Fruit fly (Drosophila melanogaster): ENCODE data around the gene Elys.
A peak's percentile ranks its signal among the peaks of the same experiment; 100 is the strongest.

Elys gene

DNA sequence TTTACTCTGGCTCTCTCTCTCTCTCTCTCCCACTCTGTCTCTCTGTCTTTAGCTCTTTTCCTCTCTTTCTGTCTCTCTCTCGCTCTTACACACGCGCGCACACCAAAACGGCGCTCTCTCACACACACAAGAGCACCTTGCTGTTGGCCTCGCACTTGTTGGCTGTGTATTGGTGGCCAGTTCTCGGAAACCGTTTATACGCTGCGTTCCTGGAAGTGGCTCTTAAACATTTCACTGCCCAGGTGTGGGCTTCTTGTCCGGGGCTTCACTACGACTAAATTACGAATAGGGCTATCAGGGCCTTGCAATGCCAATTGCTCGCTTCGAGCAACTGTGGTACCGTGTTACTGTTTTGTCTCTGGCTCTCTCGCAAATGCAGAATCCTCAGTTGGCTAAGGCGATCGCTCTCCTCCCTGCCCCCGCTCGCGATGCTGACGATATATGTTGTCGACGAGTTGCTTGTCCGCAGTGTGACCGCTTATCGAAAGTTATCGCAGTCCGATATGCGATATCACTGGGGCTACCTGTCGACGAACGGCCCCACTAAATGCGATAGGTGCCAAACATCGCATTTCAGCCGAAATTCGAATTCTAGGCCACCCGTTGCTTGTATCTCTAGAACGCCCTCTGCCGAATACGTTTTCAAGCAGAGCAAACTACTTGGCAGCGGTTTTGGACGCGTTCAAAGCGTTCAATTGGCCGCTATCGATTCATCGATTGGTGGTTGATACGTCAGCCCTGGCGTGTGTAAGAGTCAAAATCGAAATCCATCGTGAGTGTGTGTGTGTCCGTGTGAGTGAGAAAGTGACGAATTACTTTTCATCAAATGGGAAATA, 31.2 kb downstream of the Elys start, which contains the start of the genes dome and Ubqn (continued):
- peak; percentile 90 for TF ChIP-seq unc-4 (GFP tag; IDR thresholded peaks at IDR 0.05; ENCODE audit: partially characterized antibody)
- no peak for TF ChIP-seq sc (optimal IDR thresholded peaks at IDR 0.05)
- TF ChIP-seq sc (GFP tag; optimal IDR thresholded peaks at IDR 0.05): no peak
- TF ChIP-seq ato (GFP tag; IDR thresholded peaks at IDR 0.05; ENCODE audit: partially characterized antibody): peak; percentile 82
- no peak for TF ChIP-seq CG12744 (GFP tag; optimal IDR thresholded peaks at IDR 0.05)
- no peak for TF ChIP-seq CG10274 (GFP tag; optimal IDR thresholded peaks at IDR 0.05)
- TF ChIP-seq CG14965 (GFP tag; optimal IDR thresholded peaks at IDR 0.05; ENCODE audit: borderline replicate concordance): no peak
- no peak for TF ChIP-seq ab (GFP tag; optimal IDR thresholded peaks at IDR 0.05)
- TF ChIP-seq cato (GFP tag; optimal IDR thresholded peaks at IDR 0.05; ENCODE audit: borderline replicate concordance): no peak
- TF ChIP-seq CG13624 (GFP tag; optimal IDR thresholded peaks at IDR 0.05): peak; percentile 56
- peak; percentile 61 for TF ChIP-seq YL-1 (GFP tag; optimal IDR thresholded peaks at IDR 0.05)
- no peak for TF ChIP-seq bowl (GFP tag; IDR thresholded peaks at IDR 0.05)
- TF ChIP-seq pros (GFP tag; optimal IDR thresholded peaks at IDR 0.05): no peak
- no peak for TF ChIP-seq tx (GFP tag; optimal IDR thresholded peaks at IDR 0.05)
- peak; percentile 35 for TF ChIP-seq CG18599 (GFP tag; optimal IDR thresholded peaks at IDR 0.05)
- TF ChIP-seq esg (GFP tag; conservative IDR thresholded peaks at IDR 0.05): no peak
- TF ChIP-seq bigmax (GFP tag; optimal IDR thresholded peaks at IDR 0.05): no peak
- peak; percentile 77 for TF ChIP-seq nom (GFP tag; optimal IDR thresholded peaks at IDR 0.05)
- no peak for TF ChIP-seq CG8089 (GFP tag; optimal IDR thresholded peaks at IDR 0.05)
- TF ChIP-seq ken (GFP tag; IDR thresholded peaks at IDR 0.05): no peak
- peak; percentile 24; the same call in 1 of the 2 replicates for TF ChIP-seq chm (GFP tag; IDR thresholded peaks at IDR 0.05)
- TF ChIP-seq dm (GFP tag; optimal IDR thresholded peaks at IDR 0.05): peak; percentile 22
- TF ChIP-seq CG3065 (GFP tag; optimal IDR thresholded peaks at IDR 0.05): no peak
- TF ChIP-seq gt (GFP tag; IDR thresholded peaks at IDR 0.05): no peak
- TF ChIP-seq slbo (GFP tag; IDR thresholded peaks at IDR 0.05): no peak
- peak; percentile 24; the same call in 1 of the 2 replicates for TF ChIP-seq MBD-R2 (GFP tag; IDR thresholded peaks at IDR 0.05)
- peak in 2 of 3 experiments; percentile 41 to 100 for TF ChIP-seq Stat92E (GFP tag; optimal IDR thresholded peaks at IDR 0.05)
- no peak for TF ChIP-seq HLH54F (GFP tag; optimal IDR thresholded peaks at IDR 0.05)
- TF ChIP-seq grn (GFP tag; optimal IDR thresholded peaks at IDR 0.05): no peak
- no peak for TF ChIP-seq nerfin-1 (tag; optimal IDR thresholded peaks at IDR 0.05)
- no peak for TF ChIP-seq Lpt (GFP tag; optimal IDR thresholded peaks at IDR 0.05)
- TF ChIP-seq fd96Cb (tag; optimal IDR thresholded peaks at IDR 0.05): no peak
- no peak for TF ChIP-seq gem (tag; optimal IDR thresholded peaks at IDR 0.05)
- TF ChIP-seq CG5953 (GFP tag; IDR thresholded peaks at IDR 0.05): no peak
- peak; percentile 54 for TF ChIP-seq phol (tag; optimal IDR thresholded peaks at IDR 0.05)
- TF ChIP-seq NC2β (GFP tag; optimal IDR thresholded peaks at IDR 0.05): peak; percentile 33
- no peak for TF ChIP-seq corto (GFP tag; optimal IDR thresholded peaks at IDR 0.05)
- TF ChIP-seq lbe (GFP tag; optimal IDR thresholded peaks at IDR 0.05): peak; percentile 20
- no peak for TF ChIP-seq pb (GFP tag; optimal IDR thresholded peaks at IDR 0.05)
- no peak for TF ChIP-seq CG3407 (GFP tag; optimal IDR thresholded peaks at IDR 0.05)
- peak; percentile 37 for TF ChIP-seq CG2712 (tag; optimal IDR thresholded peaks at IDR 0.05)
- peak; percentile 18 for TF ChIP-seq scrt (GFP tag; optimal IDR thresholded peaks at IDR 0.05)
- TF ChIP-seq CG14441 (GFP tag; IDR thresholded peaks at IDR 0.05): no peak
- TF ChIP-seq seq (GFP tag; IDR thresholded peaks at IDR 0.05): no peak
- TF ChIP-seq Sry-δ (GFP tag; optimal IDR thresholded peaks at IDR 0.05): peak; percentile 93
- peak; percentile 45 for TF ChIP-seq D (optimal IDR thresholded peaks at IDR 0.05)
- TF ChIP-seq D (GFP tag; optimal IDR thresholded peaks at IDR 0.05): no peak
- TF ChIP-seq toy (GFP tag; IDR thresholded peaks at IDR 0.05): no peak
- peak; percentile 85 for TF ChIP-seq CG6791 (GFP tag; IDR thresholded peaks at IDR 0.05; ENCODE audit: partially characterized antibody)
- TF ChIP-seq CG18476 (GFP tag; optimal IDR thresholded peaks at IDR 0.05): no peak

Data from whole organism, embryonic.